Fruit fly (Drosophila melanogaster) whole organism, pupa: Measurements from ENCODE around the gene Ccdc56.

ENCODE experiments used
- CG10348 ChIP-seq: fragments of 200-800 bp; sonication (Bioruptor generic); IDR thresholded peaks from 2 replicates; pipeline ENCODE4 v1.3.6; 2022; ENCODE audit warnings: missing biosample characterization, missing genetic modification characterization
- CG12605 ChIP-seq: fragments of 200-800 bp; sonication (Bioruptor generic); IDR thresholded peaks from 2 replicates; pipeline ENCODE4 v1.3.6; 2022; ENCODE audit warnings: missing biosample characterization, missing genetic modification characterization
- CG13204 ChIP-seq: fragments of 200-800 bp; sonication (Bioruptor generic); optimal IDR thresholded peaks from 2 replicates; lab custom pipeline; 2018; ENCODE audit warnings: missing biosample characterization, mild to moderate bottlenecking, missing genetic modification characterization, moderate library complexity
- CG14655 ChIP-seq: fragments of 200-800 bp; sonication (Bioruptor generic); optimal IDR thresholded peaks from 3 replicates; lab custom pipeline; 2017; ENCODE audit warnings: mild to moderate bottlenecking, missing biosample characterization, missing genetic modification reagents, missing genetic modification characterization
- CG15710 ChIP-seq: fragments of 200-800 bp; sonication (Bioruptor generic); optimal IDR thresholded peaks from 2 replicates; lab custom pipeline; 2018; ENCODE audit warnings: missing biosample characterization, mild to moderate bottlenecking, missing genetic modification characterization, moderate library complexity
- CG17806 ChIP-seq: fragments of 200-800 bp; sonication (Bioruptor generic); optimal IDR thresholded peaks from 2 replicates; lab custom pipeline; 2018; ENCODE audit warnings: missing biosample characterization, mild to moderate bottlenecking, missing genetic modification characterization, moderate library complexity
- CG32121 ChIP-seq: fragments of 200-800 bp; sonication (Bioruptor generic); IDR thresholded peaks from 2 replicates; pipeline ENCODE4 v1.3.6; 2022; ENCODE audit warnings: missing biosample characterization, missing genetic modification characterization
- CG34367 ChIP-seq: fragments of 200-800 bp; sonication (Bioruptor generic); optimal IDR thresholded peaks from 2 replicates; lab custom pipeline; 2018; ENCODE audit warnings: missing biosample characterization, mild to moderate bottlenecking, missing genetic modification characterization
- CG4496 ChIP-seq: fragments of 200-800 bp; sonication (Bioruptor generic); IDR thresholded peaks from 3 replicates; pipeline ENCODE4 v1.3.6; 2022; ENCODE audit warnings: missing biosample characterization, missing genetic modification characterization
- CG8159 ChIP-seq: fragments of 200-800 bp; sonication (Bioruptor generic); optimal IDR thresholded peaks from 3 replicates; lab custom pipeline; 2018; ENCODE audit warnings: missing biosample characterization, mild to moderate bottlenecking, missing genetic modification characterization, moderate library complexity
- CG8301 ChIP-seq: fragments of 200-800 bp; sonication (Bioruptor generic); optimal IDR thresholded peaks from 2 replicates; lab custom pipeline; 2018; ENCODE audit warnings: missing biosample characterization, mild to moderate bottlenecking, missing genetic modification characterization
- CG9948 ChIP-seq: fragments of 200-800 bp; sonication (Bioruptor generic); optimal IDR thresholded peaks from 2 replicates; lab custom pipeline; 2018; ENCODE audit warnings: missing biosample characterization, mild to moderate bottlenecking, missing genetic modification characterization, moderate library complexity
- D1 ChIP-seq: fragments of 200-800 bp; sonication (Bioruptor generic); optimal IDR thresholded peaks from 2 replicates; lab custom pipeline; 2018; ENCODE audit warnings: missing biosample characterization, mild to moderate bottlenecking, missing genetic modification characterization, moderate library complexity
- EcR ChIP-seq: fragments of 200-800 bp; sonication (Bioruptor generic); optimal IDR thresholded peaks from 3 replicates; lab custom pipeline; 2019; ENCODE audit warnings: missing biosample characterization, missing genetic modification characterization, mild to moderate bottlenecking, moderate library complexity, missing genetic modification reagents
- Ets98B ChIP-seq: fragments of 200-800 bp; sonication (Bioruptor generic); IDR thresholded peaks from 2 replicates; pipeline ENCODE4 v1.3.6; 2022; ENCODE audit warnings: missing biosample characterization, missing genetic modification characterization
- Pif1A ChIP-seq: fragments of 200-800 bp; sonication (Bioruptor generic); optimal IDR thresholded peaks from 3 replicates; lab custom pipeline; 2016; ENCODE audit warnings: missing biosample characterization, missing genetic modification characterization
- Pif1B ChIP-seq: fragments of 200-800 bp; sonication (Bioruptor generic); optimal IDR thresholded peaks from 3 replicates; lab custom pipeline; 2016; ENCODE audit warnings: missing biosample characterization, missing genetic modification characterization
- Snoo ChIP-seq: fragments of 200-800 bp; sonication (Bioruptor generic); optimal IDR thresholded peaks from 3 replicates; lab custom pipeline; 2017; ENCODE audit warnings: missing biosample characterization, mild to moderate bottlenecking, missing genetic modification characterization, inconsistent platforms
- fd96Ca ChIP-seq: fragments of 200-800 bp; sonication (Bioruptor generic); IDR thresholded peaks from 3 replicates; pipeline ENCODE4 v1.3.6; 2022; ENCODE audit warnings: missing biosample characterization, missing genetic modification characterization
- gl ChIP-seq: fragments of 200-800 bp; sonication (Bioruptor generic); optimal IDR thresholded peaks from 2 replicates; lab custom pipeline; 2018; ENCODE audit warnings: missing biosample characterization, mild to moderate bottlenecking, missing genetic modification characterization
- rn ChIP-seq: fragments of 200-800 bp; sonication (Bioruptor generic); IDR thresholded peaks from 2 replicates; pipeline ENCODE4 v1.3.6; 2022; ENCODE audit warnings: missing biosample characterization, missing genetic modification characterization

The Ccdc56 gene

DNA sequence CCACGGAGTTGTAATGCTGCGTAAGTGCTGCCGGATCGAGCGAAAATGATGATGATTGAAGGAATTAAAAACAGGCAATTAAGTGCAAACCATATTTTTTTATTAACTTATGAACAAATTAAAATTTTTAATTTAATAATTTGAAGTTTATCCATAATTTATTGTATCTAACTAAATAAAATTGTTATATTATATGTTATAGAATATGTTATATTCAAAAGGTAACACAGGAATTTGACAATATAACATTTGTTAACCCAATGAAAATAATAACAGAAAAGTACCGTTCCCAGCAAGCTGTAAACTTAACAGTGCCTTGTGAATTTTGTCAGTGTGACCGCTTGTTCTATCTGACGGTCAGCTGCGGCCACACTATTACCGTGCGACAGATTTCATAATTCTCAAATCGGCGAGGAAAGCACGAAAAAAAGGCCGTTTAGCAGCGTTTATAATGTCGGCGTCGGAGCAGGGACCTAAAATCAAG, at the start of gene Ccdc56, which contains the start of gene mtTFB1:
Gene Ccdc56 (plus strand): TSS at position 347 of the 484 bp plus-strand sequence.
Gene mtTFB1 (plus strand): TSS at position 347 of the 484 bp plus-strand sequence.
- no peak for TF ChIP-seq Snoo (tag; lab: Kevin White, UChicago)
- TF ChIP-seq CG4496 (GFP tag; lab: Robert Waterston, UW), result peak; percentile 47; the same call in 2 of the 3 replicates
- TF ChIP-seq CG8301, result no peak

DNA sequence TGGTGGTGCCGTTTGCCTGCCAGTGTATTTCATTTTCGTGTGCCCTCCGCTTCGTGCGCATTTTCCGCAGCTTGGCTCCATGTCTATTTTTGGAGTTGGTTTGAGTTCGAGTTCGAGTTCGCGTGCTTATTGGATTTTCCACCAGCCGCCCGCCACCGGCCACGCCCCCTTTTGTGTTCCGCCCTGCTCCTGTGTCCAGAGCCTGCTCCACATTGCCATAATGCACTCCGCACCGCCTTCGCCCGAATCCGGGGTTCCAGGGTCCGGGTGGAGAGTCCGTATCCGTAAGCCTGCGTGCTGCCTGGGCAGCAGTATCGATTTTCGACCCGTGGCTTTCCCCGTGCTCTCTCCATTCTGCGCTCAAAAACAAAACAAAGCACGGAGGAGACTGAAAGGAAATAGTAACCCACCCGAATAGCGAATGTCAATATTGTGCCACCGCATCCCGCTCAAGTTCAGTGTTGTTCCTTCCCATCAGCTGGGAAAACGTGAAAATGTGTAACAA, 30.4 kb upstream of the Ccdc56 start:
- TF ChIP-seq CG15710 (no peak), fd96Ca (GFP tag; lab: Robert Waterston, UW) (no peak), CG10348 (GFP tag; lab: Robert Waterston, UW) (no peak), rn (no peak), CG14655 (GFP tag; lab: Kevin White, UChicago) (no peak), Pif1A (GFP tag; lab: Kevin White, UChicago) (no peak), CG8301 (no peak), CG17806 (tag; lab: Kevin White, UChicago) (no peak), CG12605 (no peak), Snoo (tag; lab: Kevin White, UChicago) (no peak), Pif1B (no peak), CG8159 (no peak)
- TF ChIP-seq, all 21 proteins: peak for 0

DNA sequence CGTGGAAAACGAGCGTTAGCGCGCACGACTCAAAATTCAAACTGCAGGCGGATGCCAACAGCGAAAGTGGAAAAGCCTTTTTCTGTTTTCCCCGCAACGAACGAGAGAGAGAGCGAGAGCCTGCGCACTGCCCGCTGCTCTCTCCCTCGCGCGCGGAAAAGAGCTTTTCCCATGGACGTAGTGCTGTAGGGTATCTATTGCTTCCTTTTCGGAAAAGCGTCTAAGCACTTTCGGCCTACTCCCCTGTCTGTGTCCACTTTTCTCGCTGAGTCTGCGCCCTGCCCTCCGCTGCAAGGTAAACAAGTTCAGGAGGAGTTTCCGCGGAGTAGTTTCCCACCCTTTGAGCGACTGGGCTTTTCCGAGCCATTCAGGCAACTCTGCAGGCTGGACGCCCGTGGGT, 28.5 kb upstream of the Ccdc56 start, which contains the start of gene CG32085:
Gene CG32085 (minus strand): TSS at position 47 of the 400 bp plus-strand sequence.
- no peak for TF ChIP-seq CG34367 (tag; lab: Kevin White, UChicago)
- TF ChIP-seq CG4496 (GFP tag; lab: Robert Waterston, UW), result peak; percentile 76
- TF ChIP-seq CG17806 (tag; lab: Kevin White, UChicago), result no peak
- TF ChIP-seq fd96Ca (GFP tag; lab: Robert Waterston, UW), result peak; percentile 74; the same call in 2 of the 3 replicates
- TF ChIP-seq CG32121 (GFP tag; lab: Robert Waterston, UW), result peak; percentile 72
- peak; percentile 42; the same call in 1 of the 2 replicates for TF ChIP-seq rn
- TF ChIP-seq Ets98B, result peak; percentile 79
- peak; percentile 44 for TF ChIP-seq Pif1A (GFP tag; lab: Kevin White, UChicago)
- peak; percentile 1 for TF ChIP-seq CG8301
- TF ChIP-seq Pif1B, result no peak
- peak; percentile 38 for TF ChIP-seq CG14655 (GFP tag; lab: Kevin White, UChicago)
- TF ChIP-seq, all 21 proteins: peak for 8

DNA sequence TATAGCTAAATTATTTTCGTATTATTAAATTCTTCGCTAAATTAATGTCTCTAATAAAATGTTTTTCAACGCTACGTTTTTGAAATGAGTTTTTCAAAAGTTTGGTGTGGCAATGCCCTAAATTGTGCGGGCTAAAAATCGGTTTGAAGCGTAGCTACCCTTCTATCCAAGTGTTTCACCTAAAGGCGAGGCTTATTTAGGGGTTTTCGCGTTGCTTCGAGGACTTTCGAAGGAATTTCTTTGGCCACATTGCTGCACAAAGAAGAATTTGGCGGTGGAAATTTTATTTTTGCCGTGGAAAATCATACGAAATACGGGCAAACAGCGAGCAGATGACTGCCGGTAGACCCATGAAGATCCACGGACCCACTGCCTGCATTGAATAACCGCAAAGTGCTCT, 27.0 kb upstream of the Ccdc56 start, which contains the start of gene TfIIEalpha:
Gene TfIIEalpha (plus strand): TSS at position 245 of the 400 bp plus-strand sequence.
- TF ChIP-seq EcR (GFP tag; lab: Kevin White, UChicago) (no peak), D1 (tag; lab: Kevin White, UChicago) (peak; percentile 21)

DNA sequence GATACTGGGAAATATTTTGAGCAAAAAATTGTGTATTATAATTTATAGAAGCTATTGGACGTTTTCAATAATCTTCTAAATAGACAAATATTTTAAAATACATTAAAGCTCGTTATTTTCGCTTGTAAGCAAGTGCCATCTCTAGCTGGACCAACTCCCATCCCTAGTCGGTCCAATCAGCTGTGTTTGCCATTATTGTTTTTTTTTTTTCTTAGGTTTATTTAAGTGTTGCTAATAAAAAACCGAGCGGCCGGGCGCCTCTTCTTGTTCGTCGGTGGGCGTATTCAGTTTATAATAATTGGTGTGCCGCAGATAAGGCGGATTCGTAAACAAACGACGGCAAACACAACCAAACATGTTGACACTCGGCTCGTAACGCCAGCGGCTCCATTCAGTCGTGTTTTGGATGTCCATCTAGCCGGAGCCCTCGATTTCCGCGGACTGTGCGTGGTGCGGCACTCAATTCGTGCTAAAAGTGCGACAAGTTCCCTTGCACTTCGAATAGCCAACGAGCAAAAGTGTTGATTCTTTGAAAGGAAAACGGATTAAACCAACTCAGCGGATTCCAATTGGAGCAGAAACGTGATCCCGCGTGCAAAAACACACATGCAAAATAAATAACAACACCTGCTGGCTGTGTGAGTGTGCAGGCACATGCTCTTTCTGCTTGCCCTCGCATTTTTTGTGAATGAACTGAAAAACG, 24.8 kb upstream of the Ccdc56 start, which contains the start of gene Sugb:
Gene Sugb (plus strand): TSS at position 162 of the 703 bp plus-strand sequence.
- TF ChIP-seq CG14655 (GFP tag; lab: Kevin White, UChicago) (no peak), CG17806 (tag; lab: Kevin White, UChicago) (peak; percentile 30), Ets98B (peak; percentile 82), Snoo (tag; lab: Kevin White, UChicago) (peak; percentile 51), CG12605 (peak; percentile 74), CG8301 (no peak), CG15710 (peak; percentile 56), CG32121 (GFP tag; lab: Robert Waterston, UW) (peak; percentile 81), rn (no peak), EcR (GFP tag; lab: Kevin White, UChicago) (peak; percentile 16), D1 (tag; lab: Kevin White, UChicago) (peak; percentile 16), fd96Ca (GFP tag; lab: Robert Waterston, UW) (no peak; the same call in 1 of the 3 replicates), gl (no peak), CG9948 (tag; lab: Kevin White, UChicago) (no peak), CG10348 (GFP tag; lab: Robert Waterston, UW) (no peak), CG4496 (GFP tag; lab: Robert Waterston, UW) (peak; percentile 81), Pif1B (peak; percentile 60), Pif1A (GFP tag; lab: Kevin White, UChicago) (peak; percentile 82), CG13204 (GFP tag; lab: Kevin White, UChicago) (no peak), CG34367 (tag; lab: Kevin White, UChicago) (peak; percentile 57), CG8159 (no peak)

DNA sequence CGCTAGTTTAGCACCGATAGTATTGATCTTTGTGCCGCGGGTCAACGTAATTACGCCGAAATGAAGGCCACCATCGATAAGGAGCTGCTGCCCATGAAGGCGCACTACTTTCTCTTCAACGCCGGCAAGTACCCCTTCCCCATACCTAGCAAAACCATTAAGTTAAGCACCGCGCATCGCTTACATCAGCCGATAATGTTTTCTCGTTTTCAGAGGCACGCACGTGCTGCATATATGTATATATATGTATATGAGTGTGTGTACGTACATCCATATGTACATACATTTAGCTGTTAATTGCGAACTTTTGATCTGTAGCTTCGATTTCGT, 24.3 kb upstream of the Ccdc56 start:
- TF ChIP-seq CG8159 (no peak), CG4496 (GFP tag; lab: Robert Waterston, UW) (no peak), CG9948 (tag; lab: Kevin White, UChicago) (no peak), CG13204 (GFP tag; lab: Kevin White, UChicago) (no peak), gl (no peak), Ets98B (no peak), CG32121 (GFP tag; lab: Robert Waterston, UW) (no peak), fd96Ca (GFP tag; lab: Robert Waterston, UW) (no peak), EcR (GFP tag; lab: Kevin White, UChicago) (no peak), CG15710 (no peak), CG34367 (tag; lab: Kevin White, UChicago) (no peak), Pif1B (no peak), CG14655 (GFP tag; lab: Kevin White, UChicago) (no peak), CG17806 (tag; lab: Kevin White, UChicago) (no peak), CG8301 (no peak), rn (no peak), Pif1A (GFP tag; lab: Kevin White, UChicago) (no peak), D1 (tag; lab: Kevin White, UChicago) (no peak)
